Worm (Caenorhabditis elegans) whole organism, young adult: Measurements from ENCODE around the gene T25E4.2.

Experiments used
- T07F8.4 ChIP-seq: sonication (generic microtip); optimal IDR thresholded peaks from 2 replicates; lab custom pipeline; 2016; ENCODE audit warnings: mild to moderate bottlenecking, missing genetic modification characterization, moderate library complexity, missing compliant biosample characterization
- madf-6 ChIP-seq: fragments of 200-800 bp; sonication (Bioruptor generic); IDR thresholded peaks from 2 replicates; pipeline ENCODE4 v1.3.6; 2022; ENCODE audit warnings: missing genetic modification reagents, missing genetic modification characterization, missing compliant biosample characterization
- mel-28 ChIP-seq: sonication (generic microtip); optimal IDR thresholded peaks from 2 replicates; lab custom pipeline; 2016; ENCODE audit warnings: borderline replicate concordance, mild to moderate bottlenecking, missing genetic modification characterization, missing compliant biosample characterization
- nhr-80 ChIP-seq: sonication (generic microtip); optimal IDR thresholded peaks from 2 replicates; lab custom pipeline; 2016; ENCODE audit warnings: missing genetic modification characterization, missing compliant biosample characterization

Gene T25E4.2

ce11 chrII:5531855-5532328 lies 50.3 kb downstream of the T25E4.2 start, which contains the start of gene C17C3.9 (continued):
- TF ChIP-seq madf-6 (no peak), T07F8.4 (tag; lab: Kevin White, UChicago) (no peak), mel-28 (no peak), nhr-80 (no peak)
